Worm (Caenorhabditis elegans) whole organism, L2 larva: Measurements from ENCODE around the gene mbk-1.

Source experiments
- C34F6.9 ChIP-seq: fragments of 150-350 bp; optimal IDR thresholded peaks from 2 replicates; lab custom pipeline; 2014; ENCODE audit warnings: missing biosample characterization, missing genetic modification characterization
- Y55F3AM.14 ChIP-seq: fragments of 200-800 bp; sonication (Bioruptor generic); optimal IDR thresholded peaks from 2 replicates; lab custom pipeline; 2018; ENCODE audit warnings: mild to moderate bottlenecking, missing genetic modification characterization, missing compliant biosample characterization
- ZK546.5 ChIP-seq: sonication (generic microtip); optimal IDR thresholded peaks from 2 replicates; lab custom pipeline; 2017; ENCODE audit warnings: missing biosample characterization, missing genetic modification characterization
- alr-1 ChIP-seq: fragments of 150-350 bp; optimal IDR thresholded peaks from 2 replicates; lab custom pipeline; 2014; ENCODE audit warnings: missing biosample characterization, missing genetic modification characterization
- blmp-1 ChIP-seq: sonication (generic microtip); optimal IDR thresholded peaks from 2 replicates; lab custom pipeline; 2017; ENCODE audit warnings: missing genetic modification characterization, mild to moderate bottlenecking, missing compliant biosample characterization, antibody characterized with exemption, moderate library complexity; ENCODE audit not compliant: insufficient read depth
- ceh-82 ChIP-seq: fragments of 150-350 bp; optimal IDR thresholded peaks from 2 replicates; lab custom pipeline; 2014; ENCODE audit warnings: missing biosample characterization, missing genetic modification characterization
- crh-2 ChIP-seq: sonication (generic microtip); optimal IDR thresholded peaks from 2 replicates; lab custom pipeline; 2017; ENCODE audit warnings: missing biosample characterization, missing genetic modification characterization
- egl-27 ChIP-seq: sonication (generic microtip); optimal IDR thresholded peaks from 3 replicates; lab custom pipeline; 2017; ENCODE audit warnings: missing biosample characterization, missing genetic modification reagents, missing genetic modification characterization
- elt-1 ChIP-seq: fragments of 150-350 bp; optimal IDR thresholded peaks from 2 replicates; lab custom pipeline; 2014; ENCODE audit warnings: missing biosample characterization, missing genetic modification characterization
- elt-3 ChIP-seq: sonication (generic microtip); optimal IDR thresholded peaks from 2 replicates; lab custom pipeline; 2017; ENCODE audit warnings: missing biosample characterization, missing genetic modification characterization
- fos-1 ChIP-seq: fragments of 150-350 bp; optimal IDR thresholded peaks from 2 replicates; lab custom pipeline; 2014; ENCODE audit warnings: missing biosample characterization, missing genetic modification characterization
- gmeb-1 ChIP-seq: fragments of 150-350 bp; optimal IDR thresholded peaks from 2 replicates; lab custom pipeline; 2014; ENCODE audit warnings: missing biosample characterization, missing genetic modification characterization
- lin-13 ChIP-seq: fragments of 150-350 bp; optimal IDR thresholded peaks from 2 replicates; lab custom pipeline; 2014; ENCODE audit warnings: missing biosample characterization, missing genetic modification reagents, missing genetic modification characterization
- lin-39 ChIP-seq: fragments of 150-350 bp; optimal IDR thresholded peaks from 2 replicates; lab custom pipeline; 2014; ENCODE audit warnings: missing biosample characterization, missing genetic modification reagents, missing genetic modification characterization
- lsy-2 ChIP-seq, 2 experiments: fragments of 150-350 bp in 1 of 2; sonication (generic microtip) in 1 of 2; optimal IDR thresholded peaks; 2 replicates each; lab custom pipeline; 2014 to 2017; ENCODE audit warnings: missing biosample characterization in 2 of 2, missing genetic modification characterization in 2 of 2
- mab-5 ChIP-seq: fragments of 150-350 bp; optimal IDR thresholded peaks from 2 replicates; lab custom pipeline; 2014; ENCODE audit warnings: missing biosample characterization, missing genetic modification characterization
- mbf-1 ChIP-seq: sonication (generic microtip); optimal IDR thresholded peaks from 2 replicates; lab custom pipeline; 2017; ENCODE audit warnings: missing biosample characterization, missing genetic modification characterization
- mdl-1 ChIP-seq, 2 experiments: fragments of 150-350 bp in 1 of 2; sonication (generic microtip) in 1 of 2; optimal IDR thresholded peaks; 2 replicates each; lab custom pipeline; 2017; ENCODE audit warnings: missing biosample characterization in 2 of 2, missing genetic modification characterization in 2 of 2
- nhr-10 ChIP-seq: sonication (generic microtip); optimal IDR thresholded peaks from 2 replicates; lab custom pipeline; 2017; ENCODE audit warnings: missing biosample characterization, missing genetic modification characterization
- nhr-12 ChIP-seq: fragments of 150-350 bp; optimal IDR thresholded peaks from 2 replicates; lab custom pipeline; 2014; ENCODE audit warnings: missing biosample characterization, missing genetic modification characterization
- nhr-129 ChIP-seq: fragments of 150-350 bp; optimal IDR thresholded peaks from 2 replicates; lab custom pipeline; 2014; ENCODE audit warnings: missing biosample characterization, missing genetic modification characterization
- nhr-21 ChIP-seq: fragments of 150-350 bp; optimal IDR thresholded peaks from 2 replicates; lab custom pipeline; 2014; ENCODE audit warnings: missing biosample characterization, missing genetic modification characterization
- nhr-237 ChIP-seq: fragments of 150-350 bp; optimal IDR thresholded peaks from 2 replicates; lab custom pipeline; 2014; ENCODE audit warnings: missing biosample characterization, missing genetic modification characterization
- nhr-25 ChIP-seq: fragments of 150-350 bp; sonication (generic microtip); optimal IDR thresholded peaks from 3 replicates; lab custom pipeline; 2014; ENCODE audit warnings: missing biosample characterization, missing genetic modification characterization
- peb-1 ChIP-seq: fragments of 150-350 bp; optimal IDR thresholded peaks from 2 replicates; lab custom pipeline; 2014; ENCODE audit warnings: missing biosample characterization, missing genetic modification characterization
- sem-4 ChIP-seq: fragments of 150-350 bp; optimal IDR thresholded peaks from 2 replicates; lab custom pipeline; 2014; ENCODE audit warnings: missing biosample characterization, missing genetic modification reagents, missing genetic modification characterization
- sma-3 ChIP-seq: sonication (generic microtip); optimal IDR thresholded peaks from 2 replicates; lab custom pipeline; 2016; ENCODE audit warnings: missing genetic modification reagents, missing genetic modification characterization, missing compliant biosample characterization
- sma-9 ChIP-seq, 2 experiments: fragments of 150-350 bp in 1 of 2; sonication (generic microtip) in 1 of 2; optimal IDR thresholded peaks; 2 replicates each; lab custom pipeline; 2014 to 2016; ENCODE audit warnings: missing genetic modification characterization in 2 of 2, mild to moderate bottlenecking in 1 of 2, missing biosample characterization in 1 of 2, missing compliant biosample characterization in 1 of 2, missing genetic modification reagents in 1 of 2, moderate library complexity in 1 of 2
- unc-55 ChIP-seq: fragments of 150-350 bp; sonication (generic microtip); optimal IDR thresholded peaks from 3 replicates; lab custom pipeline; 2014; ENCODE audit warnings: missing biosample characterization, missing genetic modification reagents, missing genetic modification characterization
- unc-62 ChIP-seq: fragments of 150-350 bp; optimal IDR thresholded peaks from 2 replicates; lab custom pipeline; 2014; ENCODE audit warnings: missing biosample characterization, missing genetic modification reagents, missing genetic modification characterization
- ztf-1 ChIP-seq: fragments of 200-800 bp; sonication (Bioruptor generic); conservative IDR thresholded peaks from 2 replicates; pipeline ENCODE4 v1.3.6; 2022; ENCODE audit warnings: missing genetic modification characterization, missing compliant biosample characterization
- ztf-11 ChIP-seq: sonication (generic microtip); optimal IDR thresholded peaks from 2 replicates; lab custom pipeline; 2017; ENCODE audit warnings: missing biosample characterization, missing genetic modification characterization
- ztf-4 ChIP-seq: fragments of 150-350 bp; optimal IDR thresholded peaks from 2 replicates; lab custom pipeline; 2014; ENCODE audit warnings: missing biosample characterization, missing genetic modification characterization

Gene mbk-1

DNA sequence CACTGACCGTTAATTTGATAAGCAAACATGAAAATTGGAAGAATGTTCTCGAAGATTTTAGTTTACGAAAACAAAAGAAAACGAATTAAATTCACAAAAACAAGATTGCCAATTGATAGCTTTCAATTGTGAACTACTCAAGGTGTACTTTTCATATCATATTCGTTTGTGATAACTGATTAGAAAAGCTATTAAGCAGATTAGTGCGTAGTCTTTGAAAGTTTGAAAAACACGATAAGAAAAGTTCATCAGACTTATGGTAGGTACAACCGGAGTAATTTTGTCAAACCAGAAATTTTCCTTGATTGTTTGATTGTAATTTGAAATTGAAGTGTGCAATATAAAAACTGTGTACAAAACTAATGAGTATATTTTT lies 36.8 kb downstream of the mbk-1 start:
- peak; percentile 41 for TF ChIP-seq sma-9 (GFP tag; optimal IDR thresholded peaks at IDR 0.05; lab: Kevin White, UChicago)
- no peak for TF ChIP-seq sma-9 (tag; optimal IDR thresholded peaks at IDR 0.05; lab: Kevin White, UChicago)
- no peak for TF ChIP-seq ztf-11 (tag; lab: Kevin White, UChicago)
- TF ChIP-seq peb-1 (tag; lab: Kevin White, UChicago): no peak
- no peak for TF ChIP-seq C34F6.9 (tag; lab: Kevin White, UChicago)
- TF ChIP-seq fos-1 (tag; lab: Kevin White, UChicago): peak; percentile 24
- TF ChIP-seq nhr-237 (tag; lab: Kevin White, UChicago): no peak
- peak; percentile 6 for TF ChIP-seq sma-3 (GFP tag; lab: Kevin White, UChicago)
- no peak for TF ChIP-seq nhr-25 (tag; lab: Kevin White, UChicago)
- no peak for TF ChIP-seq ZK546.5 (tag; lab: Kevin White, UChicago)
- TF ChIP-seq unc-55 (GFP tag; lab: Kevin White, UChicago): no peak
- no peak for TF ChIP-seq egl-27 (tag; lab: Kevin White, UChicago)
- TF ChIP-seq unc-62 (GFP tag; lab: Kevin White, UChicago): no peak
- TF ChIP-seq mab-5 (tag; lab: Kevin White, UChicago): no peak
- no peak for TF ChIP-seq elt-1
- TF ChIP-seq alr-1 (tag; lab: Kevin White, UChicago): no peak
- no peak for TF ChIP-seq gmeb-1 (tag; lab: Kevin White, UChicago)
- TF ChIP-seq ztf-1: no peak
- TF ChIP-seq nhr-10 (tag; lab: Kevin White, UChicago): no peak
- TF ChIP-seq nhr-12: no peak

DNA sequence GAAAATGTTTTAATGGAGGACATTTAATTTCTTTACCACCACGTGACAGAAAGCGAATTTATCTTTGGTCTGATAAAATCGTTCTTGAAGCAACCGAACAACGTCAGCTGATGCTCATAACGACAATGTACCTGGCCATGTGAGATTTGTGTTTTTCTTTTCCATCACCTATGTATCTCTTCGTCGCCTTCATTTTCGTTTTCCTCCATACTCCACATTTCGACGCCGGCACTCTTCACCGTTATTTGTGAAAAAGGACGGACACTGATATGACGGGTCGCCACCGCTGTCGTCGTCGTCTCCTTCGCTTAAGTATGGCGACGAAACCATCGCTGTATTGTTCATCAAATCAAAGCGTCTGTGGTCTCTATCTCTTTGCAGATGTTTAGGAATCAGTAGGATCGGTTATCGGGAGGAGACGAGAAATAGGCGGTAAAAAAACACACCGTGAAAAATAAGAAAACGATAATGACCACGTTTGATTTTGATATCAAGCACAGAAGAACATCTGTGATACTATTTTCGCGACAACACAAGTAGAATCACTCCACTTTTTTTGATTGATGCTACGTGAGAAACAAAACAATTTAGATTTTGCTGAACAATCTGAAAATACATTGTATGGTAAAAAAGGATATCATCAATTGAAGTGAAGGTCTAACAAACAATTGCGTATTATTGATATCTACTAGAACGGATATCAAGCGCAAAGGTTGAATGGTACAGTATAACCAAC lies 37.4 kb downstream of the mbk-1 start:
- TF ChIP-seq crh-2 (tag; lab: Kevin White, UChicago): peak; percentile 10
- TF ChIP-seq nhr-129 (tag; lab: Kevin White, UChicago): peak; percentile 60
- TF ChIP-seq sma-3 (GFP tag; lab: Kevin White, UChicago): peak; percentile 68
- TF ChIP-seq ZK546.5 (tag; lab: Kevin White, UChicago): no peak
- TF ChIP-seq nhr-21 (tag; lab: Kevin White, UChicago): peak; percentile 64
- no peak for TF ChIP-seq sem-4 (tag; lab: Kevin White, UChicago)
- peak; percentile 57 for TF ChIP-seq gmeb-1 (tag; lab: Kevin White, UChicago)
- TF ChIP-seq nhr-10 (tag; lab: Kevin White, UChicago): no peak
- TF ChIP-seq nhr-25 (tag; lab: Kevin White, UChicago): peak; percentile 1
- TF ChIP-seq fos-1 (tag; lab: Kevin White, UChicago): peak; percentile 12
- peak; percentile 28 for TF ChIP-seq blmp-1 (tag; lab: Kevin White, UChicago)
- TF ChIP-seq unc-55 (GFP tag; lab: Kevin White, UChicago): no peak
- no peak for TF ChIP-seq unc-62 (GFP tag; lab: Kevin White, UChicago)
- no peak for TF ChIP-seq lin-13 (GFP tag; lab: Kevin White, UChicago)
- TF ChIP-seq nhr-12: no peak
- TF ChIP-seq ztf-11 (tag; lab: Kevin White, UChicago): no peak
- TF ChIP-seq lin-39 (tag; lab: Kevin White, UChicago): no peak
- no peak for TF ChIP-seq egl-27 (tag; lab: Kevin White, UChicago)
- no peak for TF ChIP-seq elt-3 (tag; lab: Kevin White, UChicago)
- peak; percentile 11 for TF ChIP-seq Y55F3AM.14 (GFP tag; lab: Kevin White, UChicago)
- peak in 1 of 2 experiments; percentile 38 for TF ChIP-seq lsy-2 (tag; optimal IDR thresholded peaks at IDR 0.05; lab: Kevin White, UChicago)
- TF ChIP-seq sma-9 (GFP tag; optimal IDR thresholded peaks at IDR 0.05; lab: Kevin White, UChicago): peak; percentile 86
- TF ChIP-seq sma-9 (tag; optimal IDR thresholded peaks at IDR 0.05; lab: Kevin White, UChicago): no peak
- TF ChIP-seq ztf-4 (tag; lab: Kevin White, UChicago): no peak
- no peak for TF ChIP-seq ceh-82 (tag; lab: Kevin White, UChicago)
- no peak for TF ChIP-seq alr-1 (tag; lab: Kevin White, UChicago)
- no peak for TF ChIP-seq mbf-1 (tag; lab: Kevin White, UChicago)
- no peak for TF ChIP-seq C34F6.9 (tag; lab: Kevin White, UChicago)
- TF ChIP-seq mdl-1 (tag; optimal IDR thresholded peaks at IDR 0.05; lab: Kevin White, UChicago): peak in 1 of 2 experiments; percentile 21

ce11 chrX:14783434-14784142 lies 40.8 kb downstream of the mbk-1 start:
- TF ChIP-seq fos-1 (tag; lab: Kevin White, UChicago): peak; percentile 89
- peak; percentile 57 for TF ChIP-seq sma-3 (GFP tag; lab: Kevin White, UChicago)
- peak; percentile 42 for TF ChIP-seq nhr-21 (tag; lab: Kevin White, UChicago)
- TF ChIP-seq sma-9 (GFP tag; optimal IDR thresholded peaks at IDR 0.05; lab: Kevin White, UChicago): peak; percentile 72
- TF ChIP-seq sma-9 (tag; optimal IDR thresholded peaks at IDR 0.05; lab: Kevin White, UChicago): no peak
- no peak for TF ChIP-seq Y55F3AM.14 (GFP tag; lab: Kevin White, UChicago)
- peak in 1 of 2 experiments; percentile 47 for TF ChIP-seq mdl-1 (tag; optimal IDR thresholded peaks at IDR 0.05; lab: Kevin White, UChicago)
- TF ChIP-seq crh-2 (tag; lab: Kevin White, UChicago): peak; percentile 40
- TF ChIP-seq nhr-129 (tag; lab: Kevin White, UChicago): peak; percentile 20
- no peak for TF ChIP-seq ceh-82 (tag; lab: Kevin White, UChicago)
